Worm (Caenorhabditis elegans) whole organism, L1 larva: Measurements from ENCODE around the gene blos-2.
A peak's percentile ranks its signal among the peaks of the same experiment; 100 is the strongest.

Experiments used
- F16B12.6 ChIP-seq: fragments of 150-350 bp; optimal IDR thresholded peaks from 2 replicates; lab custom pipeline; 2014; ENCODE audit warnings: missing biosample characterization, missing genetic modification characterization
- Y116A8C.19 ChIP-seq: sonication (generic microtip); optimal IDR thresholded peaks from 2 replicates; lab custom pipeline; 2016; ENCODE audit warnings: missing compliant biosample characterization, missing genetic modification characterization, borderline replicate concordance
- aha-1 ChIP-seq: fragments of 150-350 bp; optimal IDR thresholded peaks from 2 replicates; lab custom pipeline; 2014; ENCODE audit warnings: missing biosample characterization, missing genetic modification characterization
- alr-1 ChIP-seq: fragments of 200-800 bp; sonication (Bioruptor generic); optimal IDR thresholded peaks from 2 replicates; lab custom pipeline; 2018; ENCODE audit warnings: borderline replicate concordance, mild to moderate bottlenecking, missing genetic modification characterization, missing compliant biosample characterization
- ama-1 ChIP-seq: fragments of 150-350 bp; optimal IDR thresholded peaks from 2 replicates; lab custom pipeline; 2014
- blmp-1 ChIP-seq: fragments of 150-350 bp; optimal IDR thresholded peaks from 2 replicates; lab custom pipeline; 2014; ENCODE audit warnings: missing biosample characterization, missing genetic modification characterization
- ceh-63 ChIP-seq: fragments of 200-800 bp; sonication (Bioruptor generic); optimal IDR thresholded peaks from 2 replicates; lab custom pipeline; 2018; ENCODE audit warnings: mild to moderate bottlenecking, missing genetic modification characterization, missing compliant biosample characterization
- ceh-88 ChIP-seq: fragments of 200-800 bp; sonication (Bioruptor generic); IDR thresholded peaks from 2 replicates; pipeline ENCODE4 v1.3.6; 2022; ENCODE audit warnings: missing genetic modification characterization, missing compliant biosample characterization
- ceh-90 ChIP-seq: sonication (generic microtip); optimal IDR thresholded peaks from 2 replicates; lab custom pipeline; 2016; ENCODE audit warnings: missing genetic modification characterization, missing compliant biosample characterization
- ces-1 ChIP-seq: fragments of 150-350 bp; optimal IDR thresholded peaks from 2 replicates; lab custom pipeline; 2014; ENCODE audit warnings: missing biosample characterization, missing genetic modification reagents, missing genetic modification characterization
- dpl-1 ChIP-seq, 3 experiments: fragments of 150-350 bp in 2 of 3; sonication (generic microtip) in 1 of 3; optimal IDR thresholded peaks; 2 replicates each; lab custom pipeline; 2014 to 2017; ENCODE audit warnings: missing biosample characterization in 3 of 3, missing genetic modification characterization in 3 of 3, missing genetic modification reagents in 3 of 3
- efl-1 ChIP-seq, 4 experiments: fragments of 150-350 bp; optimal IDR thresholded peaks in 3 of 4; peaks in 1 of 4; 1 replicate in 1 of 4; 2 replicates in 3 of 4; lab custom pipeline; 2014; ENCODE audit warnings: missing biosample characterization in 2 of 4, missing genetic modification characterization in 2 of 4, missing genetic modification reagents in 2 of 4
- efl-3 ChIP-seq: fragments of 200-800 bp; sonication (Bioruptor generic); optimal IDR thresholded peaks from 2 replicates; lab custom pipeline; 2018; ENCODE audit warnings: mild to moderate bottlenecking, missing genetic modification characterization, missing compliant biosample characterization
- egl-27 ChIP-seq, 2 experiments: fragments of 150-350 bp in 1 of 2; sonication (generic microtip); optimal IDR thresholded peaks; 3 replicates each; lab custom pipeline; 2017 to 2018; ENCODE audit warnings: missing biosample characterization in 2 of 2, missing genetic modification characterization in 2 of 2, missing genetic modification reagents in 2 of 2
- elt-2 ChIP-seq: sonication (generic microtip); optimal IDR thresholded peaks from 2 replicates; lab custom pipeline; 2016; ENCODE audit warnings: missing genetic modification characterization, mild to moderate bottlenecking, inconsistent platforms, missing compliant biosample characterization, missing genetic modification reagents
- hlh-17 ChIP-seq: fragments of 200-800 bp; sonication (Bioruptor generic); optimal IDR thresholded peaks from 2 replicates; lab custom pipeline; 2018; ENCODE audit warnings: missing genetic modification characterization, mild to moderate bottlenecking, missing compliant biosample characterization, moderate library complexity, borderline replicate concordance
- lin-13 ChIP-seq: fragments of 150-350 bp; optimal IDR thresholded peaks from 2 replicates; lab custom pipeline; 2014; ENCODE audit warnings: missing biosample characterization, missing genetic modification reagents, missing genetic modification characterization
- lin-14 ChIP-seq: fragments of 200-800 bp; sonication (Bioruptor generic); optimal IDR thresholded peaks from 2 replicates; lab custom pipeline; 2018; ENCODE audit warnings: mild to moderate bottlenecking, missing genetic modification characterization, moderate library complexity, missing compliant biosample characterization
- lin-15B ChIP-seq: fragments of 150-350 bp; sonication (generic microtip); optimal IDR thresholded peaks from 3 replicates; lab custom pipeline; 2014; ENCODE audit warnings: missing biosample characterization, missing genetic modification characterization
- lin-35 ChIP-seq, 2 experiments: fragments of 150-350 bp; optimal IDR thresholded peaks; 2 replicates each; lab custom pipeline; 2014; ENCODE audit warnings: missing biosample characterization in 2 of 2, missing genetic modification characterization in 2 of 2, missing genetic modification reagents in 2 of 2
- lsy-2 ChIP-seq, 2 experiments: fragments of 150-350 bp; optimal IDR thresholded peaks; 2 replicates each; lab custom pipeline; 2014; ENCODE audit warnings: missing biosample characterization in 2 of 2, missing genetic modification characterization in 2 of 2
- mdl-1 ChIP-seq, 2 experiments: fragments of 150-350 bp; optimal IDR thresholded peaks; 2 replicates each; lab custom pipeline; 2014 to 2017; ENCODE audit warnings: missing biosample characterization in 2 of 2, missing genetic modification characterization in 2 of 2, inconsistent platforms in 1 of 2
- mef-2 ChIP-seq: fragments of 150-350 bp; optimal IDR thresholded peaks from 2 replicates; lab custom pipeline; 2014; ENCODE audit warnings: missing biosample characterization, missing genetic modification characterization
- mep-1 ChIP-seq: fragments of 150-350 bp; optimal IDR thresholded peaks from 2 replicates; lab custom pipeline; 2014; ENCODE audit warnings: missing biosample characterization, missing genetic modification characterization
- nhr-19 ChIP-seq: fragments of 200-800 bp; sonication (Bioruptor generic); conservative IDR thresholded peaks from 2 replicates; pipeline ENCODE4 v1.3.6; 2022; ENCODE audit warnings: missing genetic modification characterization, missing compliant biosample characterization
- nhr-20 ChIP-seq: sonication (generic microtip); optimal IDR thresholded peaks from 2 replicates; lab custom pipeline; 2016; ENCODE audit warnings: mild to moderate bottlenecking, missing genetic modification characterization, missing compliant biosample characterization
- nhr-47 ChIP-seq: sonication (generic microtip); optimal IDR thresholded peaks from 2 replicates; lab custom pipeline; 2016; ENCODE audit warnings: mild to moderate bottlenecking, missing genetic modification characterization, moderate library complexity, missing compliant biosample characterization
- nhr-76 ChIP-seq: sonication (generic microtip); optimal IDR thresholded peaks from 2 replicates; lab custom pipeline; 2017; ENCODE audit warnings: missing biosample characterization, missing genetic modification characterization
- nhr-84 ChIP-seq: sonication (generic microtip); optimal IDR thresholded peaks from 2 replicates; lab custom pipeline; 2017; ENCODE audit warnings: missing biosample characterization, missing genetic modification characterization
- nhr-85 ChIP-seq: sonication (generic microtip); peaks from one replicate; lab custom pipeline; 2016; ENCODE audit warnings: missing genetic modification characterization, inconsistent platforms, missing compliant biosample characterization
- nhr-90 ChIP-seq: sonication (generic microtip); optimal IDR thresholded peaks from 2 replicates; lab custom pipeline; 2016; ENCODE audit warnings: mild to moderate bottlenecking, missing genetic modification characterization, missing compliant biosample characterization; ENCODE audit not compliant: poor library complexity
- pag-3 ChIP-seq: sonication (generic microtip); optimal IDR thresholded peaks from 2 replicates; lab custom pipeline; 2017; ENCODE audit warnings: missing genetic modification characterization, mild to moderate bottlenecking, missing compliant biosample characterization, antibody characterized with exemption, borderline replicate concordance; ENCODE audit not compliant: insufficient read depth
- pax-3 ChIP-seq: fragments of 200-800 bp; sonication (Bioruptor generic); optimal IDR thresholded peaks from 2 replicates; lab custom pipeline; 2018; ENCODE audit warnings: mild to moderate bottlenecking, missing genetic modification characterization, moderate library complexity, missing compliant biosample characterization
- snpc-4 ChIP-seq: fragments of 150-350 bp; optimal IDR thresholded peaks from 2 replicates; lab custom pipeline; 2014; ENCODE audit warnings: missing biosample characterization, missing genetic modification characterization
- snu-23 ChIP-seq: sonication (generic microtip); optimal IDR thresholded peaks from 2 replicates; lab custom pipeline; 2016; ENCODE audit warnings: missing genetic modification characterization, missing compliant biosample characterization
- sup-37 ChIP-seq: fragments of 200-800 bp; sonication (Bioruptor generic); optimal IDR thresholded peaks from 2 replicates; lab custom pipeline; 2018; ENCODE audit warnings: mild to moderate bottlenecking, missing genetic modification characterization, missing compliant biosample characterization
- unc-130 ChIP-seq: fragments of 150-350 bp; optimal IDR thresholded peaks from 2 replicates; lab custom pipeline; 2017; ENCODE audit warnings: missing biosample characterization, missing genetic modification characterization, inconsistent platforms
- unc-30 ChIP-seq: sonication (generic microtip); optimal IDR thresholded peaks from 2 replicates; lab custom pipeline; 2017; ENCODE audit warnings: missing biosample characterization, missing genetic modification characterization
- unc-98 ChIP-seq: fragments of 200-800 bp; sonication (Bioruptor generic); IDR thresholded peaks from 2 replicates; pipeline ENCODE4 v1.3.6; 2022; ENCODE audit warnings: missing genetic modification characterization, missing compliant biosample characterization
- vab-15 ChIP-seq: sonication (generic microtip); optimal IDR thresholded peaks from 2 replicates; lab custom pipeline; 2017; ENCODE audit warnings: missing genotype, mild to moderate bottlenecking, missing genetic modification characterization, missing compliant biosample characterization
- zip-4 ChIP-seq: fragments of 200-800 bp; sonication (Bioruptor generic); optimal IDR thresholded peaks from 2 replicates; lab custom pipeline; 2018; ENCODE audit warnings: mild to moderate bottlenecking, missing genetic modification characterization, moderate library complexity, missing compliant biosample characterization
- ztf-4 ChIP-seq: fragments of 150-350 bp; optimal IDR thresholded peaks from 2 replicates; lab custom pipeline; 2014; ENCODE audit warnings: missing biosample characterization, missing genetic modification characterization

blos-2 gene

DNA sequence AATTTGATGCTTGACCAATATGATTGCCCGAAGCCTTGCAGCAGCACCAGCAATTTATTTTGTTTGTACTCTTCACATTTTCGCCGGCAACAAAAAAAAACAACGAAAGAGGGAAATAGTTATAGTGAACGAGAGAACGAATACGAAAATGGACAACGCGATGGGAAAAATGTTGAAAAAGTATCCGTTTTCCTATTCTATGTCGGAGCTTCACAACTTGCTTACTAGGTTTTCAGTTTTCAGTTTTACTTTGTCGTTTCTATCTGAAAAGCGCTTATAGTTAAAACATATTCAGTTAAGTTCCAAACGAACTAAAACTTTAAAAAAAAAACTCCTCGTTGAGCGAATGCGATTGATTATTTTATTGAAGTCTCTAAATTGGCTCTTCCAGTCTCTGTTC lies 5.8 kb upstream of the blos-2 start:
- TF ChIP-seq unc-30 (tag; lab: Kevin White, UChicago) (no peak), alr-1 (tag; lab: Kevin White, UChicago) (no peak), lsy-2 (tag; optimal IDR thresholded peaks at IDR 0.05; lab: Kevin White, UChicago) (no peak), ceh-63 (no peak), efl-1 (optimal IDR thresholded peaks at IDR 0.05; lab: Kevin White, UChicago) (no peak), efl-1 (GFP tag; optimal IDR thresholded peaks at IDR 0.05 in 1 of 2; lab: Kevin White, UChicago) (no peak), nhr-20 (tag; lab: Kevin White, UChicago) (no peak), nhr-84 (tag; lab: Kevin White, UChicago) (no peak), ztf-4 (tag; lab: Kevin White, UChicago) (no peak), nhr-90 (no peak), dpl-1 (GFP tag; optimal IDR thresholded peaks at IDR 0.05; lab: Kevin White, UChicago) (no peak), ceh-88 (GFP tag; lab: Robert Waterston, UW) (no peak), Y116A8C.19 (tag; lab: Kevin White, UChicago) (no peak), ces-1 (GFP tag; lab: Kevin White, UChicago) (no peak), lin-35 (GFP tag; optimal IDR thresholded peaks at IDR 0.05; lab: Kevin White, UChicago) (no peak), lin-13 (GFP tag; lab: Kevin White, UChicago) (no peak)

DNA sequence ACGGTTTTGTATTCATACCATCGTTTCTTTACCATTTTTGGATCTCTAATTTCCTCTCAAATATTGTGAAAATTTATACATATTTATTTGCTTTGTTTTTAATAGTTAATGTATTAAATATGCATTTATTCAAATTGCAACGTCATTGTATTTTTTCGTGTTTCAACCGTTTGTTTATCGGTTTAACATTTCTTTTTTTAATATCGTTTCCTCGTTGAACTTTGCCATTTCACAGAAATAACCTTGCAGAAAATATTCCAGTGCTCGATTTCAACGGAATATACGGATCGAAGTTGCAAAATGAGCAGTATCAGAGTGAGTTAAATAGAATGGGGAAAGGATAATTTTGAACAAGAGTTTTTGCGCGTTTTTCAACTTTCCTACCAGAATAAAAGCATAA lies 4.7 kb upstream of the blos-2 start, which contains the start of gene seu-1:
seu-1 (plus strand) TSS at position 301 of the 400 bp plus-strand sequence.
- no peak for TF ChIP-seq efl-1 (optimal IDR thresholded peaks at IDR 0.05; lab: Kevin White, UChicago)
- peak in 1 of 2 experiments; percentile 65 for TF ChIP-seq efl-1 (GFP tag; optimal IDR thresholded peaks at IDR 0.05 in 1 of 2; lab: Kevin White, UChicago)
- no peak for TF ChIP-seq efl-3 (GFP tag; lab: Kevin White, UChicago)

DNA sequence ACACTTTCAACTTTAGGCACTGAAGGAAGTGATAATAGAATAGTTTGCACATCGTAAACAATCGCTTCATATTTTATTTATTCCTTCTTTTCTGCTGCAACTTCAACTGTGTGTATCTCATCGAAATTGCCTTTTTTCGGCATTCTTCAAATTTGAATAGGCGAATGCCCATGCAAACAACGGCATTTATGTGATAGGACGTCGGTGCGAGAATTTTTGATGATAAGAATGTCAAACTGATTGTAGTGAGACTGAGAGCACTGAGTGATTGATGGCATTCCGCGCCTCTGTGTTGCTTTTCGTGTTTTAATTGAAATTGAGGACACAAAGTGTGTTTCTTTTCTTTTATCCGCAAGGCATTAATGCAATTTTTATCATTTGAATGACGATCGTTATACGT lies 3.2 kb upstream of the blos-2 start:
- TF ChIP-seq snpc-4 (tag; lab: Kevin White, UChicago): no peak
- TF ChIP-seq elt-2: peak; percentile 12
- TF ChIP-seq lin-14 (GFP tag; lab: Kevin White, UChicago): peak; percentile 26

DNA sequence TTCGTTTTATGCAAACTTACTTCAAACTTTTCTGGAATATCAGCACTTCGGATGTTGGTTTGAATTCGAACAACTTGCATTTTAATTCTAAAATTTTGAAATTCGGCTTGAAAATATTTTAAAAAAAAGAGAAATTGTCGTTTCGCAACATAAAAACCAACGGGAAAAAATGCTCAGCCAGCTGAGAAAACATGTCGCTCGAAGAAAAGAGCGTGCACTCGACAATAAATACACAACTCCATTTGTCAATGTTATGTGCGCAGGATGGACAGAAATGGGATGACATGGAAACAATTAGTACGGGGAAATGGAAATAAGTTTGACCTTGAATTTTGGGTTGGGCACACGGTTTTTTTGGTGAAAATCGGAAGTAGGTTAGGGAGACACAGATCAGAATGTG lies 1.9 kb downstream of the blos-2 start, which contains the start of gene mif-4:
mif-4 (minus strand) TSS at position 87 of the 400 bp plus-strand sequence.
- TF ChIP-seq mep-1 (tag; lab: Kevin White, UChicago) (peak; percentile 14), blmp-1 (tag; lab: Kevin White, UChicago) (peak; percentile 31), ama-1 (lab: Kevin White, UChicago) (no peak), pag-3 (tag; lab: Kevin White, UChicago) (no peak), nhr-19 (GFP tag; lab: Robert Waterston, UW) (no peak), lin-14 (GFP tag; lab: Kevin White, UChicago) (peak; percentile 56), hlh-17 (GFP tag; lab: Kevin White, UChicago) (no peak), mdl-1 (tag; optimal IDR thresholded peaks at IDR 0.05; lab: Kevin White, UChicago) (peak in 1 of 2 experiments; percentile 9)
- TF ChIP-seq, all 84 proteins: peak for 4

DNA sequence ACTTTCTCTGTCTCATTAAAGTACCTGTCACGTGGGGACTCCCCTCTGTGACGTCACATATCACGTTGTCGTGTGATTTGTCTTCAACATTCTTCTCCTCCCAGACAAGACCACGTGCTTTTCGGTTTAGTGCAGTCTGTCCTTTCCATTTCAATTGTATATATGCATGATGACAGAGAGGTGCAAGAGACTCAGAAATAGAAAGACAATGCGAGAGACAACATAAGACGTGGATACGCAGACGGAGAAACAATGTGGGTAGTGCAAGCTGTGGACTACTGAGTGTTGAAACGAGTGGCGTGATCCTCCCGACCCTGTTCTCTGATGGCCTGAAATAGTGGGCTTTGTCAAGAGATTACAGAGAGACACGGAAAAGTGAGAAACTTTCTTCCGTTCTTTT lies 2.7 kb downstream of the blos-2 start:
- TF ChIP-seq unc-98 (GFP tag; lab: Robert Waterston, UW): peak; percentile 64; the same call in 1 of the 2 replicates
- TF ChIP-seq aha-1 (tag; lab: Kevin White, UChicago): peak; percentile 90
- peak; percentile 84 for TF ChIP-seq vab-15 (tag; lab: Kevin White, UChicago)
- peak; percentile 68 for TF ChIP-seq zip-4 (GFP tag; lab: Kevin White, UChicago)
- TF ChIP-seq pax-3 (tag; lab: Kevin White, UChicago): peak; percentile 92
- TF ChIP-seq mef-2 (tag; lab: Kevin White, UChicago): peak; percentile 34
- peak; percentile 66 for TF ChIP-seq ama-1 (lab: Kevin White, UChicago)
- TF ChIP-seq nhr-47: peak; percentile 97
- peak; percentile 40 to 58 for TF ChIP-seq egl-27 (tag; optimal IDR thresholded peaks at IDR 0.05; lab: Kevin White, UChicago)
- peak; percentile 79 for TF ChIP-seq unc-130 (tag; lab: Kevin White, UChicago)
- peak; percentile 91 to 92 for TF ChIP-seq lsy-2 (tag; optimal IDR thresholded peaks at IDR 0.05; lab: Kevin White, UChicago)
- peak; percentile 32 to 100 for TF ChIP-seq mdl-1 (tag; optimal IDR thresholded peaks at IDR 0.05; lab: Kevin White, UChicago)
- TF ChIP-seq ceh-90 (tag; lab: Kevin White, UChicago): no peak
- peak; percentile 90 for TF ChIP-seq sup-37
- TF ChIP-seq lin-15B (tag; lab: Kevin White, UChicago): peak; percentile 22
- TF ChIP-seq snu-23 (GFP tag; lab: Kevin White, UChicago): peak; percentile 97
- no peak for TF ChIP-seq Y116A8C.19 (tag; lab: Kevin White, UChicago)
- TF ChIP-seq nhr-76 (tag; lab: Kevin White, UChicago): no peak
- TF ChIP-seq F16B12.6 (tag; lab: Kevin White, UChicago): peak; percentile 41
- peak; percentile 100 for TF ChIP-seq nhr-85 (tag; lab: Kevin White, UChicago)
- TF ChIP-seq efl-3 (GFP tag; lab: Kevin White, UChicago): peak; percentile 11
